Worm (Caenorhabditis elegans) whole organism, late embryonic: ENCODE measurements around the gene W05B10.6.

Source experiments
- F13H6.1 ChIP-seq: sonication (generic microtip); optimal IDR thresholded peaks from 2 replicates; lab custom pipeline; 2016; ENCODE audit warnings: missing genetic modification characterization, missing compliant biosample characterization
- K09A11.1 ChIP-seq: sonication (generic microtip); optimal IDR thresholded peaks from 2 replicates; lab custom pipeline; 2017; ENCODE audit warnings: antibody characterized with exemption, mild to moderate bottlenecking, missing genetic modification characterization, missing compliant biosample characterization; ENCODE audit not compliant: insufficient read depth
- T23F11.4 ChIP-seq: fragments of 200-800 bp; sonication (Bioruptor generic); optimal IDR thresholded peaks from 2 replicates; lab custom pipeline; 2018; ENCODE audit warnings: mild to moderate bottlenecking, missing genetic modification characterization, missing compliant biosample characterization
- ahr-1 ChIP-seq: sonication (generic microtip); optimal IDR thresholded peaks from 2 replicates; lab custom pipeline; 2016; ENCODE audit warnings: missing genetic modification characterization, missing compliant biosample characterization
- ceh-18 ChIP-seq: sonication (generic microtip); optimal IDR thresholded peaks from 2 replicates; lab custom pipeline; 2016; ENCODE audit warnings: missing genetic modification characterization, missing compliant biosample characterization
- ceh-19 ChIP-seq: fragments of 200-800 bp; sonication (Bioruptor generic); optimal IDR thresholded peaks from 2 replicates; lab custom pipeline; 2018; ENCODE audit warnings: mild to moderate bottlenecking, missing genetic modification characterization, missing compliant biosample characterization
- ceh-2 ChIP-seq: sonication (generic microtip); optimal IDR thresholded peaks from 2 replicates; lab custom pipeline; 2016; ENCODE audit warnings: missing genotype, missing genetic modification characterization, missing compliant biosample characterization
- ceh-22 ChIP-seq: sonication (generic microtip); optimal IDR thresholded peaks from 2 replicates; lab custom pipeline; 2017; ENCODE audit warnings: missing biosample characterization, missing genetic modification characterization
- ceh-30 ChIP-seq: fragments of 150-350 bp; optimal IDR thresholded peaks from 2 replicates; lab custom pipeline; 2014; ENCODE audit warnings: missing biosample characterization, missing genetic modification characterization
- ceh-45 ChIP-seq: fragments of 200-800 bp; sonication (Bioruptor generic); IDR thresholded peaks from 2 replicates; pipeline ENCODE4 v1.3.6; 2022; ENCODE audit warnings: missing genetic modification reagents, missing genetic modification characterization, missing compliant biosample characterization
- ceh-48 ChIP-seq: sonication (generic microtip); optimal IDR thresholded peaks from 2 replicates; lab custom pipeline; 2016; ENCODE audit warnings: missing genetic modification characterization, inconsistent platforms, missing compliant biosample characterization
- ceh-6 ChIP-seq: fragments of 200-800 bp; sonication (Bioruptor generic); optimal IDR thresholded peaks from 2 replicates; lab custom pipeline; 2018; ENCODE audit warnings: mild to moderate bottlenecking, missing genetic modification characterization, missing compliant biosample characterization
- ceh-9 ChIP-seq: sonication (generic microtip); optimal IDR thresholded peaks from 2 replicates; lab custom pipeline; 2016; ENCODE audit warnings: mild to moderate bottlenecking, missing genetic modification characterization, inconsistent platforms, missing compliant biosample characterization
- dmd-4 ChIP-seq: sonication (generic microtip); optimal IDR thresholded peaks from 2 replicates; lab custom pipeline; 2016; ENCODE audit warnings: borderline replicate concordance, missing genetic modification characterization, missing compliant biosample characterization
- dve-1 ChIP-seq: sonication (generic microtip); optimal IDR thresholded peaks from 2 replicates; lab custom pipeline; 2017; ENCODE audit warnings: antibody characterized with exemption, mild to moderate bottlenecking, missing genetic modification characterization, missing compliant biosample characterization
- ets-4 ChIP-seq: sonication (generic microtip); optimal IDR thresholded peaks from 2 replicates; lab custom pipeline; 2016; ENCODE audit warnings: missing genetic modification characterization, missing compliant biosample characterization
- eyg-1 ChIP-seq: sonication (generic microtip); optimal IDR thresholded peaks from 2 replicates; lab custom pipeline; 2016; ENCODE audit warnings: missing genotype, missing genetic modification characterization, missing compliant biosample characterization
- fkh-10 ChIP-seq: fragments of 150-350 bp; optimal IDR thresholded peaks from 2 replicates; lab custom pipeline; 2014; ENCODE audit warnings: missing biosample characterization, missing genetic modification reagents, missing genetic modification characterization
- gmeb-2 ChIP-seq: sonication (generic microtip); optimal IDR thresholded peaks from 2 replicates; lab custom pipeline; 2016; ENCODE audit warnings: missing genetic modification characterization, inconsistent platforms, missing compliant biosample characterization
- hlh-30 ChIP-seq: sonication (generic microtip); optimal IDR thresholded peaks from 2 replicates; lab custom pipeline; 2017; ENCODE audit warnings: antibody characterized with exemption, missing genetic modification characterization, missing compliant biosample characterization; ENCODE audit not compliant: insufficient read depth
- lin-11 ChIP-seq: fragments of 200-800 bp; sonication (Bioruptor generic); optimal IDR thresholded peaks from 2 replicates; lab custom pipeline; 2018; ENCODE audit warnings: mild to moderate bottlenecking, missing genetic modification characterization, missing compliant biosample characterization
- mec-3 ChIP-seq: sonication (generic microtip); optimal IDR thresholded peaks from 2 replicates; lab custom pipeline; 2016; ENCODE audit warnings: borderline replicate concordance, missing genetic modification characterization, missing compliant biosample characterization
- nfya-1 ChIP-seq: sonication (generic microtip); optimal IDR thresholded peaks from 2 replicates; lab custom pipeline; 2017; ENCODE audit warnings: missing genetic modification characterization, mild to moderate bottlenecking, missing compliant biosample characterization, antibody characterized with exemption, moderate library complexity
- nhr-11 ChIP-seq: fragments of 150-350 bp; optimal IDR thresholded peaks from 2 replicates; lab custom pipeline; 2014; ENCODE audit warnings: missing biosample characterization, missing genetic modification characterization
- npax-4 ChIP-seq: sonication (generic microtip); optimal IDR thresholded peaks from 2 replicates; lab custom pipeline; 2016; ENCODE audit warnings: missing genetic modification characterization, missing compliant biosample characterization
- odd-2 ChIP-seq: sonication (generic microtip); optimal IDR thresholded peaks from 2 replicates; lab custom pipeline; 2017; ENCODE audit warnings: antibody characterized with exemption, mild to moderate bottlenecking, missing genetic modification characterization, missing compliant biosample characterization
- pat-9 ChIP-seq: fragments of 200-800 bp; sonication (Bioruptor generic); optimal IDR thresholded peaks from 2 replicates; lab custom pipeline; 2018; ENCODE audit warnings: mild to moderate bottlenecking, missing genetic modification characterization, moderate library complexity, missing compliant biosample characterization
- pqm-1 ChIP-seq: sonication (generic microtip); optimal IDR thresholded peaks from 2 replicates; lab custom pipeline; 2016; ENCODE audit warnings: missing genetic modification characterization, missing compliant biosample characterization
- sdc-2 ChIP-seq: sonication (generic microtip); optimal IDR thresholded peaks from 2 replicates; lab custom pipeline; 2016; ENCODE audit warnings: missing genotype, missing genetic modification characterization, missing compliant biosample characterization
- sox-4 ChIP-seq: sonication (generic microtip); optimal IDR thresholded peaks from 2 replicates; lab custom pipeline; 2017; ENCODE audit warnings: mild to moderate bottlenecking, missing genetic modification characterization, inconsistent platforms, missing compliant biosample characterization
- unc-42 ChIP-seq: sonication (generic microtip); optimal IDR thresholded peaks from 2 replicates; lab custom pipeline; 2016; ENCODE audit warnings: missing genotype, missing genetic modification characterization, missing compliant biosample characterization
- zip-5 ChIP-seq: sonication (generic microtip); optimal IDR thresholded peaks from 2 replicates; lab custom pipeline; 2016; ENCODE audit warnings: missing genetic modification characterization, missing compliant biosample characterization
- ztf-16 ChIP-seq: sonication (generic microtip); optimal IDR thresholded peaks from 2 replicates; lab custom pipeline; 2017; ENCODE audit warnings: missing genetic modification characterization, missing compliant biosample characterization

The W05B10.6 gene

ce11 chrV:12658142-12658541 lies at the start of gene W05B10.6:
W05B10.6 (minus strand) TSS chrV:12658242.
- no peak for TF ChIP-seq fkh-10 (GFP tag; lab: Kevin White, UChicago)
- TF ChIP-seq sdc-2 (tag; lab: Kevin White, UChicago): no peak
- TF ChIP-seq ceh-22: no peak
- no peak for TF ChIP-seq gmeb-2 (tag; lab: Kevin White, UChicago)
- no peak for TF ChIP-seq ahr-1

- TF ChIP-seq T23F11.4 (GFP tag; lab: Kevin White, UChicago) (no peak), nhr-11 (tag; lab: Kevin White, UChicago) (no peak), hlh-30 (tag; lab: Kevin White, UChicago) (no peak), pqm-1 (no peak), F13H6.1 (tag; lab: Kevin White, UChicago) (no peak), dmd-4 (no peak), pat-9 (tag; lab: Kevin White, UChicago) (no peak)
Observed at ce11 chrV:12706511-12706910, 48.5 kb upstream of the W05B10.6 start.

ce11 chrV:12704077-12704476 lies 46.0 kb upstream of the W05B10.6 start, which contains the start of gene R11D1.1:
R11D1.1 (plus strand) TSS chrV:12704377.
- TF ChIP-seq nfya-1 (tag; lab: Kevin White, UChicago) (no peak), hlh-30 (tag; lab: Kevin White, UChicago) (no peak), unc-42 (tag; lab: Kevin White, UChicago) (no peak), pat-9 (tag; lab: Kevin White, UChicago) (no peak), lin-11 (no peak), T23F11.4 (GFP tag; lab: Kevin White, UChicago) (no peak), ceh-19 (GFP tag; lab: Kevin White, UChicago) (no peak), ets-4 (tag; lab: Kevin White, UChicago) (no peak), mec-3 (tag; lab: Kevin White, UChicago) (no peak), ceh-45 (GFP tag; lab: Robert Waterston, UW) (no peak), ceh-18 (tag; lab: Kevin White, UChicago) (no peak), ceh-9 (tag; lab: Kevin White, UChicago) (no peak), ceh-2 (tag; lab: Kevin White, UChicago) (no peak)

ce11 chrV:12701613-12702012 lies 43.6 kb upstream of the W05B10.6 start:
- no peak for TF ChIP-seq ceh-9 (tag; lab: Kevin White, UChicago)
- TF ChIP-seq unc-42 (tag; lab: Kevin White, UChicago): peak; percentile 86
- no peak for TF ChIP-seq ceh-18 (tag; lab: Kevin White, UChicago)

- TF ChIP-seq ceh-6 (GFP tag; lab: Kevin White, UChicago) (no peak), hlh-30 (tag; lab: Kevin White, UChicago) (peak; percentile 21)
Observed at ce11 chrV:12697364-12697901, 39.4 kb upstream of the W05B10.6 start, which contains the start of gene istr-1. istr-1 (plus strand) TSS chrV:12697858.

- TF ChIP-seq odd-2 (tag; lab: Kevin White, UChicago): no peak
- no peak for TF ChIP-seq K09A11.1 (tag; lab: Kevin White, UChicago)
- TF ChIP-seq npax-4 (tag; lab: Kevin White, UChicago): no peak
- no peak for TF ChIP-seq lin-11
- no peak for TF ChIP-seq ceh-48 (tag; lab: Kevin White, UChicago)
- no peak for TF ChIP-seq ceh-6 (GFP tag; lab: Kevin White, UChicago)
- no peak for TF ChIP-seq ets-4 (tag; lab: Kevin White, UChicago)
- no peak for TF ChIP-seq gmeb-2 (tag; lab: Kevin White, UChicago)
Observed at ce11 chrV:12696790-12697189, 38.7 kb upstream of the W05B10.6 start.

ce11 chrV:12695968-12696367 lies 37.9 kb upstream of the W05B10.6 start, which contains the start of gene K10C8.4:
K10C8.4 (plus strand) TSS chrV:12696268.
- TF ChIP-seq ceh-18 (tag; lab: Kevin White, UChicago) (no peak), F13H6.1 (tag; lab: Kevin White, UChicago) (no peak), nfya-1 (tag; lab: Kevin White, UChicago) (no peak), dve-1 (tag; lab: Kevin White, UChicago) (no peak), ceh-9 (tag; lab: Kevin White, UChicago) (no peak), zip-5 (tag; lab: Kevin White, UChicago) (no peak), ztf-16 (tag; lab: Kevin White, UChicago) (no peak), eyg-1 (tag; lab: Kevin White, UChicago) (no peak), dmd-4 (no peak), ceh-30 (tag; lab: Kevin White, UChicago) (no peak), ceh-19 (GFP tag; lab: Kevin White, UChicago) (no peak), sox-4 (no peak), gmeb-2 (tag; lab: Kevin White, UChicago) (no peak)
